Fruit fly (Drosophila melanogaster) whole organism, embryonic: ENCODE measurements around the gene bsh.

ENCODE experiments used
- Aef1 ChIP-seq: fragments of 200-800 bp; sonication (Bioruptor generic); IDR thresholded peaks from 3 replicates; pipeline ENCODE4 v1.3.6; 2022; ENCODE audit warnings: missing biosample characterization, missing genetic modification characterization
- Asciz ChIP-seq: fragments of 200-800 bp; sonication (Bioruptor generic); optimal IDR thresholded peaks from 2 replicates; lab custom pipeline; 2017; ENCODE audit warnings: missing biosample characterization, mild to moderate bottlenecking, missing genetic modification characterization, missing genetic modification reagents
- BtbVII ChIP-seq: fragments of 200-800 bp; sonication (Bioruptor generic); optimal IDR thresholded peaks from 3 replicates; lab custom pipeline; 2017; ENCODE audit warnings: missing biosample characterization, mild to moderate bottlenecking, missing genetic modification characterization
- CG10462 ChIP-seq: fragments of 200-800 bp; sonication (Bioruptor generic); optimal IDR thresholded peaks from 2 replicates; lab custom pipeline; 2016; ENCODE audit warnings: missing biosample characterization, missing genetic modification characterization
- CG11093 ChIP-seq: fragments of 200-800 bp; sonication (Bioruptor generic); IDR thresholded peaks from 3 replicates; pipeline ENCODE4 v1.3.6; 2022; ENCODE audit warnings: missing biosample characterization, missing genetic modification characterization
- CG11456 ChIP-seq: fragments of 200-800 bp; sonication (Bioruptor generic); IDR thresholded peaks from 3 replicates; pipeline ENCODE4 v1.3.6; 2022; ENCODE audit warnings: missing biosample characterization, missing genetic modification characterization
- CG11504 ChIP-seq: fragments of 200-800 bp; sonication (Bioruptor generic); optimal IDR thresholded peaks from 3 replicates; lab custom pipeline; 2019; ENCODE audit warnings: missing biosample characterization, mild to moderate bottlenecking, missing genetic modification characterization, moderate library complexity
- CG12659 ChIP-seq: fragments of 200-800 bp; sonication (Bioruptor generic); optimal IDR thresholded peaks from 3 replicates; lab custom pipeline; 2017; ENCODE audit warnings: mild to moderate bottlenecking, missing biosample characterization, missing genetic modification reagents, missing genetic modification characterization
- CG13287 ChIP-seq: fragments of 200-800 bp; sonication (Bioruptor generic); IDR thresholded peaks from 2 replicates; pipeline ENCODE4 v1.3.6; 2022; ENCODE audit warnings: missing biosample characterization, missing genetic modification characterization; ENCODE audit not compliant: partially characterized antibody
- CG15514 ChIP-seq: fragments of 200-800 bp; sonication (Bioruptor generic); optimal IDR thresholded peaks from 3 replicates; lab custom pipeline; 2017; ENCODE audit warnings: missing biosample characterization, missing genetic modification characterization, mild to moderate bottlenecking, moderate library complexity, missing genetic modification reagents
- CG2116 ChIP-seq: fragments of 200-800 bp; sonication (Bioruptor generic); optimal IDR thresholded peaks from 3 replicates; lab custom pipeline; 2018; ENCODE audit warnings: missing biosample characterization, mild to moderate bottlenecking, missing genetic modification characterization
- CG34224 ChIP-seq: fragments of 200-800 bp; sonication (Bioruptor generic); IDR thresholded peaks from 3 replicates; pipeline ENCODE4 v1.3.6; 2022; ENCODE audit warnings: missing biosample characterization, missing genetic modification characterization; ENCODE audit not compliant: partially characterized antibody
- CG3847 ChIP-seq: fragments of 200-800 bp; sonication (Bioruptor generic); IDR thresholded peaks from 2 replicates; pipeline ENCODE4 v1.3.6; 2022; ENCODE audit warnings: missing biosample characterization, missing genetic modification characterization
- CG4282 ChIP-seq: fragments of 200-800 bp; sonication (Bioruptor generic); optimal IDR thresholded peaks from 2 replicates; lab custom pipeline; 2016; ENCODE audit warnings: missing biosample characterization, missing genetic modification characterization
- CG4424 ChIP-seq: fragments of 200-800 bp; sonication (Bioruptor generic); optimal IDR thresholded peaks from 3 replicates; lab custom pipeline; 2016; ENCODE audit warnings: missing biosample characterization, missing genetic modification characterization
- CG6791 ChIP-seq: fragments of 200-800 bp; sonication (Bioruptor generic); IDR thresholded peaks from 3 replicates; pipeline ENCODE4 v1.3.6; 2022; ENCODE audit warnings: missing biosample characterization, missing genetic modification characterization; ENCODE audit not compliant: partially characterized antibody
- CrebB ChIP-seq: fragments of 200-800 bp; sonication (Bioruptor generic); optimal IDR thresholded peaks from 3 replicates; lab custom pipeline; 2018; ENCODE audit warnings: missing biosample characterization, mild to moderate bottlenecking, missing genetic modification characterization
- Deaf1 ChIP-seq: fragments of 200-800 bp; optimal IDR thresholded peaks from 3 replicates; lab custom pipeline; 2019; ENCODE audit warnings: missing biosample characterization, mild to moderate bottlenecking, missing genetic modification characterization, moderate library complexity
- Dll ChIP-seq: fragments of 200-800 bp; sonication (Bioruptor generic); IDR thresholded peaks from 4 replicates; pipeline ENCODE4 v1.3.6; 2022; ENCODE audit warnings: missing biosample characterization, missing genetic modification characterization; ENCODE audit not compliant: partially characterized antibody
- Dp ChIP-seq: fragments of 200-800 bp; sonication (Bioruptor generic); optimal IDR thresholded peaks from 2 replicates; lab custom pipeline; 2018; ENCODE audit warnings: missing biosample characterization, mild to moderate bottlenecking, missing genetic modification characterization, moderate library complexity
- Dref ChIP-seq: fragments of 200-800 bp; sonication (Bioruptor generic); IDR thresholded peaks from 2 replicates; pipeline ENCODE4 v1.3.6; 2022; ENCODE audit warnings: missing biosample characterization, missing genetic modification characterization
- E2f2 ChIP-seq: fragments of 200-800 bp; sonication (Bioruptor generic); IDR thresholded peaks from 2 replicates; pipeline ENCODE4 v1.3.6; 2022; ENCODE audit warnings: missing biosample characterization, missing genetic modification characterization
- Ets97D ChIP-seq: fragments of 200-800 bp; sonication (Bioruptor generic); optimal IDR thresholded peaks from 3 replicates; lab custom pipeline; 2016; ENCODE audit warnings: missing biosample characterization, missing genetic modification characterization
- Lhr ChIP-seq: fragments of 200-800 bp; sonication (Bioruptor generic); optimal IDR thresholded peaks from 3 replicates; lab custom pipeline; 2017; ENCODE audit warnings: mild to moderate bottlenecking, missing biosample characterization, missing genetic modification reagents, missing genetic modification characterization
- MESR4 ChIP-seq: fragments of 200-800 bp; sonication (Bioruptor generic); optimal IDR thresholded peaks from 2 replicates; lab custom pipeline; 2018; ENCODE audit warnings: missing biosample characterization, mild to moderate bottlenecking, missing genetic modification characterization, moderate library complexity
- Med ChIP-seq: fragments of 200-800 bp; sonication (Bioruptor generic); peaks from one replicate; lab custom pipeline; 2016; ENCODE audit warnings: missing biosample characterization, missing genetic modification characterization, mild to moderate bottlenecking, inconsistent platforms, moderate library complexity
- Nf-YC ChIP-seq: fragments of 200-800 bp; optimal IDR thresholded peaks from 3 replicates; lab custom pipeline; 2019; ENCODE audit warnings: missing biosample characterization, mild to moderate bottlenecking, missing genetic modification characterization, moderate library complexity
- ac ChIP-seq: fragments of 200-800 bp; sonication (Bioruptor generic); optimal IDR thresholded peaks from 3 replicates; lab custom pipeline; 2017; ENCODE audit warnings: missing biosample characterization, mild to moderate bottlenecking, missing genetic modification characterization
- amos ChIP-seq: fragments of 200-800 bp; sonication (Bioruptor generic); IDR thresholded peaks from 2 replicates; pipeline ENCODE4 v1.3.6; 2022; ENCODE audit warnings: missing biosample characterization, missing genetic modification characterization; ENCODE audit not compliant: partially characterized antibody
- bcd ChIP-seq: fragments of 200-800 bp; sonication (Bioruptor generic); optimal IDR thresholded peaks from 2 replicates; lab custom pipeline; 2017; ENCODE audit warnings: missing biosample characterization, mild to moderate bottlenecking, missing genetic modification characterization
- bigmax ChIP-seq: fragments of 200-800 bp; sonication (Bioruptor generic); optimal IDR thresholded peaks from 2 replicates; lab custom pipeline; 2018; ENCODE audit warnings: missing biosample characterization, mild to moderate bottlenecking, missing genetic modification characterization
- chinmo ChIP-seq: fragments of 200-800 bp; sonication (Bioruptor generic); IDR thresholded peaks from 4 replicates; pipeline ENCODE4 v1.3.6; 2022; ENCODE audit warnings: missing biosample characterization, missing genetic modification characterization; ENCODE audit not compliant: partially characterized antibody
- ci ChIP-seq: fragments of 200-800 bp; sonication (Bioruptor generic); IDR thresholded peaks from 3 replicates; pipeline ENCODE4 v1.3.6; 2022; ENCODE audit warnings: missing biosample characterization, missing genetic modification characterization
- crc ChIP-seq: fragments of 200-800 bp; sonication (Bioruptor generic); optimal IDR thresholded peaks from 2 replicates; lab custom pipeline; 2016; ENCODE audit warnings: missing biosample characterization, missing genetic modification characterization
- cwo ChIP-seq: fragments of 200-800 bp; sonication (Bioruptor generic); optimal IDR thresholded peaks from 3 replicates; lab custom pipeline; 2017; ENCODE audit warnings: missing biosample characterization, missing genetic modification characterization, mild to moderate bottlenecking, moderate library complexity, missing genetic modification reagents
- dan ChIP-seq: fragments of 200-800 bp; sonication (Bioruptor generic); IDR thresholded peaks from 2 replicates; pipeline ENCODE4 v1.3.6; 2022; ENCODE audit warnings: missing biosample characterization, missing genetic modification characterization
- en ChIP-seq: fragments of 200-800 bp; sonication (Bioruptor generic); optimal IDR thresholded peaks from 2 replicates; lab custom pipeline; 2016; ENCODE audit warnings: missing biosample characterization, missing genetic modification characterization
- hb ChIP-seq: fragments of 200-800 bp; sonication (Bioruptor generic); IDR thresholded peaks from 3 replicates; pipeline ENCODE4 v1.3.6; 2022; ENCODE audit warnings: missing biosample characterization, missing genetic modification characterization; ENCODE audit not compliant: partially characterized antibody
- hbn ChIP-seq: fragments of 200-800 bp; sonication (Bioruptor generic); IDR thresholded peaks from 2 replicates; pipeline ENCODE4 v1.3.6; 2022; ENCODE audit warnings: missing biosample characterization, missing genetic modification characterization; ENCODE audit not compliant: partially characterized antibody
- inv ChIP-seq: fragments of 200-800 bp; sonication (Bioruptor generic); IDR thresholded peaks from 2 replicates; pipeline ENCODE4 v1.3.6; 2022; ENCODE audit warnings: missing biosample characterization, missing genetic modification characterization; ENCODE audit not compliant: partially characterized antibody
- lab ChIP-seq: fragments of 200-800 bp; sonication (Bioruptor generic); optimal IDR thresholded peaks from 3 replicates; lab custom pipeline; 2017; ENCODE audit warnings: missing biosample characterization, missing genetic modification characterization, mild to moderate bottlenecking, moderate library complexity, missing genetic modification reagents
- lmd ChIP-seq: fragments of 200-800 bp; sonication (Bioruptor generic); IDR thresholded peaks from 2 replicates; pipeline ENCODE4 v1.3.6; 2022; ENCODE audit warnings: missing biosample characterization, missing genetic modification characterization
- maf-S ChIP-seq: fragments of 200-800 bp; sonication (Bioruptor generic); optimal IDR thresholded peaks from 2 replicates; lab custom pipeline; 2016; ENCODE audit warnings: missing biosample characterization, missing genetic modification characterization
- onecut ChIP-seq: fragments of 200-800 bp; sonication (Bioruptor generic); IDR thresholded peaks from 2 replicates; pipeline ENCODE4 v1.3.6; 2022; ENCODE audit warnings: missing biosample characterization, missing genetic modification characterization
- pan ChIP-seq, 4 experiments: fragments of >200 bp in 3 of 4; fragments of 200-800 bp in 1 of 4; sonication (Bioruptor generic) in 1 of 4; optimal IDR thresholded peaks in 3 of 4; IDR thresholded peaks in 1 of 4; 2 replicates each; pipeline versions ENCODE4 v1.3.6 to Lab custom; 2017 to 2022; ENCODE audit warnings: missing biosample characterization in 2 of 4, missing genetic modification characterization in 2 of 4, mixed read lengths in 1 of 4
- tio ChIP-seq: fragments of 200-800 bp; sonication (Bioruptor generic); optimal IDR thresholded peaks from 2 replicates; lab custom pipeline; 2017; ENCODE audit warnings: missing biosample characterization, missing genetic modification characterization, inconsistent platforms
- unc-4 ChIP-seq: fragments of 200-800 bp; sonication (Bioruptor generic); IDR thresholded peaks from 2 replicates; pipeline ENCODE4 v1.3.6; 2022; ENCODE audit warnings: missing biosample characterization, missing genetic modification characterization; ENCODE audit not compliant: partially characterized antibody
- zen2 ChIP-seq: fragments of 200-800 bp; sonication (Bioruptor generic); IDR thresholded peaks from 3 replicates; pipeline ENCODE4 v1.3.6; 2022; ENCODE audit warnings: missing biosample characterization, missing genetic modification characterization; ENCODE audit not compliant: partially characterized antibody

bsh gene

DNA sequence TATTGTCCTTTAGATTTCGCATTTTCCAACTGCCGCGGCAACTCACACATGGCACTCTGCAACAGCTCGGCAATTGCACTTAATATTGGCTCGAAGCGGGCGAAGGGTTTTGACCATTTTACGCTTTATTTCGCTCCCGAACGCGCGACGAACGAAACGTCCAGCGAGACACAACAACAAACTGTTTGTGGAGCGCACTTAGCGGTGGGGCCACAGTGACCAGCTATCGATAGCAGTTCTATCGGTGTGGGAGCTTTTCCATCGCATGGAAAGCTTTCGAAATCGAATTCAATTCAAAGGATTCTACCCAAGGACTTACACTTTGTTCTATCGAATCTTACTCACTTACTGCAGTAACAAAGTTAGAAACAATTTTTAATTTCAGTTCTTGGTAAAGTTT is 12.2 kb downstream of the bsh start, which contains the start of gene CG10631 (continued):
- peak; percentile 53 for TF ChIP-seq Dp
- no peak for TF ChIP-seq CG11093 (GFP tag; lab: Robert Waterston, UW)
- peak; percentile 16; the same call in 1 of the 2 replicates for TF ChIP-seq onecut (GFP tag; lab: Robert Waterston, UW)
- no peak for TF ChIP-seq crc (GFP tag; lab: Kevin White, UChicago)
- no peak for TF ChIP-seq cwo (GFP tag; lab: Kevin White, UChicago)
- TF ChIP-seq BtbVII (GFP tag; lab: Kevin White, UChicago): no peak
- no peak for TF ChIP-seq maf-S (GFP tag; lab: Kevin White, UChicago)
- TF ChIP-seq unc-4: peak; percentile 83
- peak; percentile 85; the same call in 2 of the 4 replicates for TF ChIP-seq chinmo (GFP tag; lab: Robert Waterston, UW)
- TF ChIP-seq Nf-YC (tag; lab: Kevin White, UChicago): peak; percentile 9
- no peak for TF ChIP-seq CG10462
- TF ChIP-seq lmd (GFP tag; lab: Robert Waterston, UW): no peak
- TF ChIP-seq amos (GFP tag; lab: Robert Waterston, UW): peak; percentile 86; the same call in 1 of the 2 replicates
- TF ChIP-seq bigmax (GFP tag; lab: Kevin White, UChicago): no peak
- no peak for TF ChIP-seq CG4424 (GFP tag; lab: Kevin White, UChicago)
- TF ChIP-seq Dll (GFP tag; lab: Robert Waterston, UW): peak; percentile 82
- TF ChIP-seq pan (optimal IDR thresholded peaks at IDR 0.05; lab: Kevin White, UChicago): no peak
- TF ChIP-seq pan (GFP tag; optimal IDR thresholded peaks at IDR 0.05 in 1 of 2, IDR thresholded peaks at IDR 0.05 in 1 of 2): peak in 1 of 2 experiments; percentile 15
- peak; percentile 7 for TF ChIP-seq Ets97D
- TF ChIP-seq CG2116: peak; percentile 3
- peak; percentile 24 for TF ChIP-seq CrebB (tag; lab: Kevin White, UChicago)
- TF ChIP-seq CG13287: peak; percentile 90
- TF ChIP-seq ac: no peak
- peak; percentile 63; the same call in 2 of the 3 replicates for TF ChIP-seq hb (GFP tag; lab: Robert Waterston, UW)
- peak; percentile 85 for TF ChIP-seq CG34224 (GFP tag; lab: Robert Waterston, UW)
- TF ChIP-seq hbn (GFP tag; lab: Robert Waterston, UW): peak; percentile 75
- peak; percentile 56 for TF ChIP-seq CG15514
- no peak for TF ChIP-seq tio (GFP tag; lab: Kevin White, UChicago)
- peak; percentile 88 for TF ChIP-seq Dref
- 0 out of 3 replicates have a peak, but pooled peaks have one; percentile 11 for TF ChIP-seq CG11456
- TF ChIP-seq Lhr (GFP tag; lab: Kevin White, UChicago): no peak
- TF ChIP-seq en (GFP tag; lab: Kevin White, UChicago): no peak
- TF ChIP-seq MESR4 (GFP tag; lab: Kevin White, UChicago): peak; percentile 40
- peak; percentile 34 for TF ChIP-seq lab
- TF ChIP-seq CG12659: peak; percentile 36
- peak; percentile 75 for TF ChIP-seq Med (GFP tag; lab: Kevin White, UChicago)
- TF ChIP-seq E2f2 (GFP tag; lab: Robert Waterston, UW): peak; percentile 55
- peak; percentile 44; the same call in 2 of the 3 replicates for TF ChIP-seq ci (GFP tag; lab: Robert Waterston, UW)
- TF ChIP-seq dan (GFP tag; lab: Robert Waterston, UW): no peak
- TF ChIP-seq CG6791 (GFP tag; lab: Robert Waterston, UW): peak; percentile 78
- TF ChIP-seq zen2 (GFP tag; lab: Robert Waterston, UW): peak; percentile 75
- TF ChIP-seq Aef1 (GFP tag; lab: Robert Waterston, UW): peak; percentile 53
- TF ChIP-seq Deaf1: peak; percentile 80
- TF ChIP-seq bcd (GFP tag; lab: Kevin White, UChicago): no peak
- peak; percentile 12 for TF ChIP-seq CG4282 (GFP tag; lab: Kevin White, UChicago)
- peak; percentile 67 for TF ChIP-seq inv
- TF ChIP-seq Asciz (GFP tag; lab: Kevin White, UChicago): no peak
- TF ChIP-seq CG11504 (tag; lab: Kevin White, UChicago): peak; percentile 16
- 0 out of 2 replicates have a peak, but pooled peaks have one; percentile 11 for TF ChIP-seq CG3847 (GFP tag; lab: Robert Waterston, UW)
